Fruit fly (Drosophila melanogaster) whole organism, wandering third instar larva: ENCODE results near the gene Wee1.

Experiments
- CG32264 ChIP-seq: fragments of 200-800 bp; sonication (Bioruptor generic); optimal IDR thresholded peaks from 2 replicates; lab custom pipeline; 2016; ENCODE audit warnings: missing biosample characterization, missing genetic modification characterization
- CrebA ChIP-seq: fragments of 200-800 bp; sonication (Bioruptor generic); optimal IDR thresholded peaks from 2 replicates; lab custom pipeline; 2016; ENCODE audit warnings: missing biosample characterization, mild to moderate bottlenecking, missing genetic modification characterization, borderline replicate concordance
- GATAd ChIP-seq: sonication (Bioruptor generic); optimal IDR thresholded peaks from 2 replicates; lab custom pipeline; 2016; ENCODE audit warnings: missing biosample characterization, missing genetic modification characterization
- Hnf4 ChIP-seq: fragments of 200-800 bp; sonication (Bioruptor generic); optimal IDR thresholded peaks from 2 replicates; lab custom pipeline; 2016; ENCODE audit warnings: missing biosample characterization, mild to moderate bottlenecking, missing genetic modification characterization
- Hr83 ChIP-seq: fragments of 200-300 bp; sonication (Bioruptor generic); optimal IDR thresholded peaks from 2 replicates; lab custom pipeline; 2016; ENCODE audit warnings: missing biosample characterization, mild to moderate bottlenecking, missing genetic modification characterization, moderate library complexity; ENCODE audit not compliant: poor library complexity, severe bottlenecking
- Sp1 ChIP-seq: fragments of 200-800 bp; sonication (Bioruptor generic); optimal IDR thresholded peaks from 3 replicates; lab custom pipeline; 2019; ENCODE audit warnings: missing biosample characterization, mild to moderate bottlenecking, missing genetic modification characterization, moderate library complexity
- Vsx2 ChIP-seq: fragments of 200-300, 225-300 bp; sonication (Bioruptor generic); optimal IDR thresholded peaks from 2 replicates; lab custom pipeline; 2018; ENCODE audit warnings: missing biosample characterization, missing genetic modification characterization; ENCODE audit not compliant: partially characterized antibody
- pan ChIP-seq: fragments of >200 bp; optimal IDR thresholded peaks from 2 replicates; lab custom pipeline; 2017

- TF ChIP-seq Sp1 (GFP tag; lab: Kevin White, UChicago) (no peak), pan (no peak), Hnf4 (no peak), CrebA (no peak), Hr83 (GFP tag; lab: Kevin White, UChicago) (no peak), GATAd (GFP tag; lab: Kevin White, UChicago) (no peak), CG32264 (no peak), Vsx2 (GFP tag; lab: Kevin White, UChicago) (no peak)
These were observed 6.2 kb downstream of the Wee1 start, which contains the start of the genes Polr1F and Rat1 for dm6 chr2L:6907761-6908160.
